Worm (Caenorhabditis elegans) whole organism, dauer: ENCODE results near the gene frm-8.

Experiments used
- unc-62 ChIP-seq: sonication (generic microtip); optimal IDR thresholded peaks from 2 replicates; lab custom pipeline; 2017; ENCODE audit warnings: missing biosample characterization, missing genetic modification reagents, missing genetic modification characterization

Gene frm-8

ce11 chrIII:3169279-3169678 lies 49.7 kb downstream of the frm-8 start:
- TF ChIP-seq unc-62 (GFP tag; lab: Kevin White, UChicago), result no peak

- no peak for TF ChIP-seq unc-62 (GFP tag; lab: Kevin White, UChicago)
These were observed 53.6 kb downstream of the frm-8 start, which contains the start of gene R148.5 for ce11 chrIII:3165309-3165708. R148.5 (plus strand) TSS chrIII:3165639.

- TF ChIP-seq unc-62 (GFP tag; lab: Kevin White, UChicago), result no peak
These were observed 55.5 kb downstream of the frm-8 start for ce11 chrIII:3163448-3163847.

ce11 chrIII:3161600-3161999 lies 57.4 kb downstream of the frm-8 start:
- no peak for TF ChIP-seq unc-62 (GFP tag; lab: Kevin White, UChicago)

- no peak for TF ChIP-seq unc-62 (GFP tag; lab: Kevin White, UChicago)
These were observed 58.5 kb downstream of the frm-8 start for ce11 chrIII:3160490-3160889.

ce11 chrIII:3154968-3155367 lies 64.0 kb downstream of the frm-8 start, which contains the start of gene C44B11.1:
C44B11.1 (plus strand) TSS chrIII:3155268.
- no peak for TF ChIP-seq unc-62 (GFP tag; lab: Kevin White, UChicago)

ce11 chrIII:3152848-3153247 lies 66.1 kb downstream of the frm-8 start, which contains the start of gene C44B11.6:
C44B11.6 (plus strand) TSS chrIII:3153148.
- no peak for TF ChIP-seq unc-62 (GFP tag; lab: Kevin White, UChicago)
